Fruit fly (Drosophila melanogaster) whole organism, pupa: ENCODE data around the gene Scp2.

Source experiments
- CG12605 ChIP-seq: fragments of 200-800 bp; sonication (Bioruptor generic); IDR thresholded peaks from 2 replicates; pipeline ENCODE4 v1.3.6; 2022; ENCODE audit warnings: missing biosample characterization, missing genetic modification characterization
- CG8301 ChIP-seq: fragments of 200-800 bp; sonication (Bioruptor generic); optimal IDR thresholded peaks from 2 replicates; lab custom pipeline; 2018; ENCODE audit warnings: missing biosample characterization, mild to moderate bottlenecking, missing genetic modification characterization
- CG9948 ChIP-seq: fragments of 200-800 bp; sonication (Bioruptor generic); optimal IDR thresholded peaks from 2 replicates; lab custom pipeline; 2018; ENCODE audit warnings: missing biosample characterization, mild to moderate bottlenecking, missing genetic modification characterization, moderate library complexity
- Pif1A ChIP-seq: fragments of 200-800 bp; sonication (Bioruptor generic); optimal IDR thresholded peaks from 3 replicates; lab custom pipeline; 2016; ENCODE audit warnings: missing biosample characterization, missing genetic modification characterization

DNA sequence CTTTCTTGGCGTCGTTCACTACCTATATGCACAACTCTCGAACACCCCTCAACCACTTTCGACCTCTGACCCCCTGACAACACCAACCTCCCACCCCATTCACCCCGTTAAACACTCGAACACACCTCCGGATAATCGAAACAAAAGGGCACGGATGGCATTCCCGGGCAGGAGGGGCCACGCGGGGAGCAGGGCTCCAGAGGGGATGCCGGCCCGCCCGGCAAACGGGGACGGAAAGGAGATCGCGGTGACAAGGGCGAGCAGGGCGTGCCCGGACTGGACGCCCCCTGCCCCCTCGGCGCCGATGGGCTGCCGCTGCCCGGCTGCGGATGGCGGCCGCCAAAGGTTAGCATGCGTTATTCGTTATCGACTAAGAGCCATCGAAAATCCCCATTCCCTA is 14.1 kb downstream of the Scp2 start:
- TF ChIP-seq CG12605 (no peak), CG9948 (tag; lab: Kevin White, UChicago) (no peak), CG8301 (tag; lab: Kevin White, UChicago) (no peak), Pif1A (GFP tag; lab: Kevin White, UChicago) (no peak)
